Fruit fly (Drosophila melanogaster): ENCODE data around the gene CG14933.

Gene CG14933

dm6 chr2L:11808702-11809583, 33.7 kb upstream of the CG14933 start, which contains the start of gene crol (continued):
- TF ChIP-seq bsh (GFP tag; optimal IDR thresholded peaks at IDR 0.05) (peak in 1 of 2 experiments; percentile 17), sqz (GFP tag; optimal IDR thresholded peaks at IDR 0.05) (peak; percentile 14), Dp (GFP tag; optimal IDR thresholded peaks at IDR 0.05) (peak; percentile 41), tx (GFP tag; optimal IDR thresholded peaks at IDR 0.05) (no peak), sens-2 (GFP tag; IDR thresholded peaks at IDR 0.05) (no peak), CG16863 (GFP tag; optimal IDR thresholded peaks at IDR 0.05) (no peak), CG15269 (tag; optimal IDR thresholded peaks at IDR 0.05) (peak; percentile 1), ind (GFP tag; optimal IDR thresholded peaks at IDR 0.05) (no peak), CG13894 (tag; optimal IDR thresholded peaks at IDR 0.05) (peak; percentile 32), inv (GFP tag; IDR thresholded peaks at IDR 0.05; ENCODE audit: partially characterized antibody) (peak; percentile 70), cg (GFP tag; optimal IDR thresholded peaks at IDR 0.05) (peak; percentile 92), CG4854 (GFP tag; optimal IDR thresholded peaks at IDR 0.05) (no peak), Xbp1 (GFP tag; optimal IDR thresholded peaks at IDR 0.05) (no peak), stc (GFP tag; IDR thresholded peaks at IDR 0.05) (no peak), Awh (GFP tag; IDR thresholded peaks at IDR 0.05) (no peak), cad (GFP tag; optimal IDR thresholded peaks at IDR 0.05) (no peak), trh (GFP tag; optimal IDR thresholded peaks at IDR 0.05) (no peak), Opbp (GFP tag; IDR thresholded peaks at IDR 0.05; ENCODE audit: partially characterized antibody) (peak; percentile 91), ems (GFP tag; optimal IDR thresholded peaks at IDR 0.05) (no peak), NK7.1 (GFP tag; optimal IDR thresholded peaks at IDR 0.05) (no peak), CG7357 (GFP tag; IDR thresholded peaks at IDR 0.05) (no peak), Bdp1 (GFP tag; optimal IDR thresholded peaks at IDR 0.05) (no peak), Usf (GFP tag; optimal IDR thresholded peaks at IDR 0.05) (no peak), CG4707 (GFP tag; optimal IDR thresholded peaks at IDR 0.05) (no peak), CG10366 (GFP tag; IDR thresholded peaks at IDR 0.05) (0 out of 2 replicates have a peak, but pooled peaks have one; percentile 13), Tbp (GFP tag; optimal IDR thresholded peaks at IDR 0.05) (no peak), bcd (GFP tag; optimal IDR thresholded peaks at IDR 0.05) (peak; percentile 0), stwl (tag; optimal IDR thresholded peaks at IDR 0.05) (peak; percentile 100), gt (GFP tag; IDR thresholded peaks at IDR 0.05) (no peak), cwo (GFP tag; optimal IDR thresholded peaks at IDR 0.05) (no peak), pb (GFP tag; optimal IDR thresholded peaks at IDR 0.05) (no peak), CG31441 (GFP tag; IDR thresholded peaks at IDR 0.05) (peak; percentile 35; the same call in 1 of the 2 replicates), vvl (GFP tag; IDR thresholded peaks at IDR 0.05) (peak; percentile 21; the same call in 1 of the 2 replicates), CG12155 (GFP tag; optimal IDR thresholded peaks at IDR 0.05) (peak; percentile 21), CG12071 (GFP tag; optimal IDR thresholded peaks at IDR 0.05) (no peak), CG16779 (GFP tag; IDR thresholded peaks at IDR 0.05) (no peak), CG1832 (GFP tag; optimal IDR thresholded peaks at IDR 0.05) (peak; percentile 11), CG42726 (GFP tag; IDR thresholded peaks at IDR 0.05; ENCODE audit: partially characterized antibody) (peak; percentile 64; the same call in 1 of the 2 replicates), ci (GFP tag; IDR thresholded peaks at IDR 0.05) (peak; percentile 65), tll (GFP tag; optimal IDR thresholded peaks at IDR 0.05) (no peak), Trl (optimal IDR thresholded peaks at IDR 0.05) (peak; percentile 86 to 91), Trl (GFP tag; optimal IDR thresholded peaks at IDR 0.05) (no peak), HLH54F (GFP tag; optimal IDR thresholded peaks at IDR 0.05) (no peak), CG9727 (GFP tag; optimal IDR thresholded peaks at IDR 0.05) (peak; percentile 24), so (GFP tag; IDR thresholded peaks at IDR 0.05) (0 out of 3 replicates have a peak, but pooled peaks have one; percentile 15), CG13424 (tag; optimal IDR thresholded peaks at IDR 0.05) (peak; percentile 43), ara (GFP tag; IDR thresholded peaks at IDR 0.05) (no peak), yki (optimal IDR thresholded peaks at IDR 0.05) (peak; percentile 72), dysf (GFP tag; IDR thresholded peaks at IDR 0.05) (no peak; the same call in 2 of the 3 replicates), Atf6 (GFP tag; IDR thresholded peaks at IDR 0.05) (0 out of 2 replicates have a peak, but pooled peaks have one; percentile 16)
